Worm (Caenorhabditis elegans): Measurements from ENCODE around the gene srw-83.

- TF ChIP-seq unc-120 (tag; optimal IDR thresholded peaks at IDR 0.05; ENCODE audit: poor library complexity, severe bottlenecking), result no peak
- no peak for TF ChIP-seq nhr-12 (tag; optimal IDR thresholded peaks at IDR 0.05)
- no peak for TF ChIP-seq ces-1 (GFP tag; optimal IDR thresholded peaks at IDR 0.05)
- no peak for TF ChIP-seq snpc-4 (tag; optimal IDR thresholded peaks at IDR 0.05)
- TF ChIP-seq nhr-237 (tag; optimal IDR thresholded peaks at IDR 0.05), result no peak
- TF ChIP-seq mep-1 (tag; optimal IDR thresholded peaks at IDR 0.05), result no peak
Observed at ce11 chrV:18378819-18379218, 47.6 kb upstream of the srw-83 start, which contains the start of gene Y51A2B.8.

Measured in whole organism, mixed stage, embryonic.